Worm (Caenorhabditis elegans): ENCODE data around the gene F59A1.6.

The F59A1.6 gene

ce11 chrV:17707022-17707421 lies 22.1 kb downstream of the F59A1.6 start, which contains the start of gene srh-31:
TSS of gene srh-31 (plus strand) at chrV:17707322.
- no peak for TF ChIP-seq drap-1 (GFP tag; optimal IDR thresholded peaks at IDR 0.05)
- TF ChIP-seq unc-39 (tag; optimal IDR thresholded peaks at IDR 0.05): no peak
- TF ChIP-seq cnd-1 (tag; optimal IDR thresholded peaks at IDR 0.05): no peak
- TF ChIP-seq nhr-237 (tag; optimal IDR thresholded peaks at IDR 0.05): no peak
- TF ChIP-seq snpc-4 (tag; optimal IDR thresholded peaks at IDR 0.05): no peak
- TF ChIP-seq blmp-1 (tag; optimal IDR thresholded peaks at IDR 0.05): no peak
- TF ChIP-seq nhr-12 (tag; optimal IDR thresholded peaks at IDR 0.05): no peak
- TF ChIP-seq nhr-2 (tag; optimal IDR thresholded peaks at IDR 0.05): no peak
- no peak for TF ChIP-seq hlh-1 (tag; optimal IDR thresholded peaks at IDR 0.05)
- no peak for TF ChIP-seq M03D4.4 (tag; optimal IDR thresholded peaks at IDR 0.05)
- no peak for TF ChIP-seq ceh-83 (GFP tag; optimal IDR thresholded peaks at IDR 0.05)
- no peak for TF ChIP-seq sem-2 (GFP tag; optimal IDR thresholded peaks at IDR 0.05)
- no peak for TF ChIP-seq ceh-39 (tag; optimal IDR thresholded peaks at IDR 0.05)
- TF ChIP-seq mls-2 (tag; optimal IDR thresholded peaks at IDR 0.05): no peak
- no peak for TF ChIP-seq mep-1 (tag; optimal IDR thresholded peaks at IDR 0.05)
- TF ChIP-seq lin-32 (GFP tag; optimal IDR thresholded peaks at IDR 0.05): no peak
- TF ChIP-seq mab-5 (tag; optimal IDR thresholded peaks at IDR 0.05): no peak
- no peak for TF ChIP-seq pha-4 (tag; optimal IDR thresholded peaks at IDR 0.05)
- no peak for TF ChIP-seq unc-120 (tag; optimal IDR thresholded peaks at IDR 0.05; ENCODE audit: poor library complexity, severe bottlenecking)
- TF ChIP-seq elt-3 (tag; optimal IDR thresholded peaks at IDR 0.05): no peak

ce11 chrV:17712349-17712748 lies 27.4 kb downstream of the F59A1.6 start:
- TF ChIP-seq lin-13 (tag; optimal IDR thresholded peaks at IDR 0.05) (no peak), ceh-83 (GFP tag; optimal IDR thresholded peaks at IDR 0.05) (no peak), nhr-76 (tag; optimal IDR thresholded peaks at IDR 0.05) (no peak), hlh-1 (tag; optimal IDR thresholded peaks at IDR 0.05) (no peak), flh-1 (GFP tag; optimal IDR thresholded peaks at IDR 0.05) (no peak), nhr-12 (tag; optimal IDR thresholded peaks at IDR 0.05) (no peak), unc-39 (tag; optimal IDR thresholded peaks at IDR 0.05) (no peak), pha-4 (tag; optimal IDR thresholded peaks at IDR 0.05) (no peak), unc-62 (GFP tag; optimal IDR thresholded peaks at IDR 0.05) (no peak), sptf-1 (tag; optimal IDR thresholded peaks at IDR 0.05) (no peak), ztf-11 (tag; optimal IDR thresholded peaks at IDR 0.05) (no peak), ceh-39 (tag; optimal IDR thresholded peaks at IDR 0.05) (no peak), nhr-28 (tag; optimal IDR thresholded peaks at IDR 0.05) (no peak), mep-1 (tag; optimal IDR thresholded peaks at IDR 0.05) (no peak), mab-5 (tag; optimal IDR thresholded peaks at IDR 0.05) (no peak), nhr-237 (tag; optimal IDR thresholded peaks at IDR 0.05) (no peak), tbx-8 (GFP tag; optimal IDR thresholded peaks at IDR 0.05) (no peak), sem-2 (GFP tag; optimal IDR thresholded peaks at IDR 0.05) (no peak), M03D4.4 (tag; optimal IDR thresholded peaks at IDR 0.05) (no peak)

ce11 chrV:17714330-17714729 lies 29.4 kb downstream of the F59A1.6 start, which contains the start of gene twk-33:
TSS of gene twk-33 (minus strand) at chrV:17714377.
- TF ChIP-seq nhr-28 (tag; optimal IDR thresholded peaks at IDR 0.05): no peak
- no peak for TF ChIP-seq flh-1 (GFP tag; optimal IDR thresholded peaks at IDR 0.05)
- TF ChIP-seq lin-32 (GFP tag; optimal IDR thresholded peaks at IDR 0.05): no peak
- TF ChIP-seq ham-2 (GFP tag; optimal IDR thresholded peaks at IDR 0.05): no peak
- TF ChIP-seq mls-2 (tag; optimal IDR thresholded peaks at IDR 0.05): no peak
- TF ChIP-seq drap-1 (GFP tag; optimal IDR thresholded peaks at IDR 0.05): no peak
- TF ChIP-seq ceh-43 (GFP tag; optimal IDR thresholded peaks at IDR 0.05): no peak
- no peak for TF ChIP-seq elt-1 (tag; optimal IDR thresholded peaks at IDR 0.05; ENCODE audit: borderline replicate concordance, insufficient read depth)
- no peak for TF ChIP-seq nhr-76 (tag; optimal IDR thresholded peaks at IDR 0.05)
- no peak for TF ChIP-seq snpc-4 (tag; optimal IDR thresholded peaks at IDR 0.05)
- TF ChIP-seq elt-3 (tag; optimal IDR thresholded peaks at IDR 0.05): no peak

ce11 chrV:17718647-17719046 lies 33.7 kb downstream of the F59A1.6 start, which contains the start of gene str-77:
TSS of gene str-77 (plus strand) at chrV:17718947.
- TF ChIP-seq lin-32 (GFP tag; optimal IDR thresholded peaks at IDR 0.05) (no peak), M03D4.4 (tag; optimal IDR thresholded peaks at IDR 0.05) (no peak), nhr-2 (tag; optimal IDR thresholded peaks at IDR 0.05) (no peak)

ce11 chrV:17721709-17722108 lies 36.8 kb downstream of the F59A1.6 start:
- no peak for TF ChIP-seq pha-4 (tag; optimal IDR thresholded peaks at IDR 0.05)
- no peak for TF ChIP-seq unc-62 (GFP tag; optimal IDR thresholded peaks at IDR 0.05)
- no peak for TF ChIP-seq lin-32 (GFP tag; optimal IDR thresholded peaks at IDR 0.05)
- no peak for TF ChIP-seq zip-8 (tag; optimal IDR thresholded peaks at IDR 0.05)
- no peak for TF ChIP-seq flh-1 (GFP tag; optimal IDR thresholded peaks at IDR 0.05)
- no peak for TF ChIP-seq ceh-43 (GFP tag; optimal IDR thresholded peaks at IDR 0.05)
- TF ChIP-seq lsy-2 (tag; optimal IDR thresholded peaks at IDR 0.05): no peak
- no peak for TF ChIP-seq unc-39 (tag; optimal IDR thresholded peaks at IDR 0.05)
- TF ChIP-seq nhr-12 (tag; optimal IDR thresholded peaks at IDR 0.05): no peak
- TF ChIP-seq bed-3 (GFP tag; optimal IDR thresholded peaks at IDR 0.05): no peak
- no peak for TF ChIP-seq ham-2 (GFP tag; optimal IDR thresholded peaks at IDR 0.05)
- TF ChIP-seq nhr-28 (tag; optimal IDR thresholded peaks at IDR 0.05): no peak
- TF ChIP-seq mls-2 (tag; optimal IDR thresholded peaks at IDR 0.05): no peak
- TF ChIP-seq snpc-4 (tag; optimal IDR thresholded peaks at IDR 0.05): no peak

All from whole organism, mixed stage, embryonic.